Worm (Caenorhabditis elegans) whole organism, L1 larva: ENCODE data around the gene srw-79.
A peak's percentile ranks its signal among the peaks of the same experiment; 100 is the strongest.

Source experiments
- C04F5.9 ChIP-seq: sonication (generic microtip); optimal IDR thresholded peaks from 2 replicates; lab custom pipeline; 2016; ENCODE audit warnings: missing genetic modification characterization, missing compliant biosample characterization
- blmp-1 ChIP-seq: fragments of 150-350 bp; optimal IDR thresholded peaks from 2 replicates; lab custom pipeline; 2014; ENCODE audit warnings: missing biosample characterization, missing genetic modification characterization
- ceh-82 ChIP-seq, 3 experiments: fragments of 150-350 bp in 1 of 3; sonication (generic microtip) in 2 of 3; optimal IDR thresholded peaks; 2 replicates each; lab custom pipeline; 2014 to 2017; ENCODE audit warnings: missing biosample characterization in 3 of 3, missing genetic modification characterization in 3 of 3
- dpl-1 ChIP-seq, 3 experiments: fragments of 150-350 bp in 2 of 3; sonication (generic microtip) in 1 of 3; optimal IDR thresholded peaks; 2 replicates each; lab custom pipeline; 2014 to 2017; ENCODE audit warnings: missing biosample characterization in 3 of 3, missing genetic modification characterization in 3 of 3, missing genetic modification reagents in 3 of 3
- dsc-1 ChIP-seq: sonication (generic microtip); optimal IDR thresholded peaks from 2 replicates; lab custom pipeline; 2016; ENCODE audit warnings: mild to moderate bottlenecking, missing genetic modification characterization, missing compliant biosample characterization
- efl-1 ChIP-seq, 4 experiments: fragments of 150-350 bp; optimal IDR thresholded peaks in 3 of 4; peaks in 1 of 4; 1 replicate in 1 of 4; 2 replicates in 3 of 4; lab custom pipeline; 2014; ENCODE audit warnings: missing biosample characterization in 2 of 4, missing genetic modification characterization in 2 of 4, missing genetic modification reagents in 2 of 4
- egl-27 ChIP-seq, 2 experiments: fragments of 150-350 bp in 1 of 2; sonication (generic microtip); optimal IDR thresholded peaks; 3 replicates each; lab custom pipeline; 2017 to 2018; ENCODE audit warnings: missing biosample characterization in 2 of 2, missing genetic modification characterization in 2 of 2, missing genetic modification reagents in 2 of 2
- elt-3 ChIP-seq, 6 experiments: fragments of 150-350 bp in 1 of 6; sonication (generic microtip); optimal IDR thresholded peaks; 2 replicates each; lab custom pipeline; 2017 to 2018; ENCODE audit warnings: missing biosample characterization in 6 of 6, missing genetic modification characterization in 6 of 6, inconsistent platforms in 1 of 6
- ets-5 ChIP-seq: fragments of 200-800 bp; sonication (Bioruptor generic); IDR thresholded peaks from 2 replicates; pipeline ENCODE4 v1.3.6; 2022; ENCODE audit warnings: missing genetic modification characterization, missing compliant biosample characterization
- fkh-8 ChIP-seq: sonication (generic microtip); optimal IDR thresholded peaks from 2 replicates; lab custom pipeline; 2016; ENCODE audit warnings: mild to moderate bottlenecking, missing genetic modification characterization, missing compliant biosample characterization
- fos-1 ChIP-seq: fragments of 150-350 bp; optimal IDR thresholded peaks from 2 replicates; lab custom pipeline; 2014; ENCODE audit warnings: missing biosample characterization, missing genetic modification characterization
- grh-1 ChIP-seq: fragments of 200-800 bp; sonication (Bioruptor generic); IDR thresholded peaks from 2 replicates; pipeline ENCODE4 v1.3.6; 2022; ENCODE audit warnings: missing genetic modification reagents, missing genetic modification characterization, missing compliant biosample characterization
- hlh-17 ChIP-seq: fragments of 200-800 bp; sonication (Bioruptor generic); optimal IDR thresholded peaks from 2 replicates; lab custom pipeline; 2018; ENCODE audit warnings: missing genetic modification characterization, mild to moderate bottlenecking, missing compliant biosample characterization, moderate library complexity, borderline replicate concordance
- hpl-2 ChIP-seq: fragments of 150-350 bp; optimal IDR thresholded peaks from 2 replicates; lab custom pipeline; 2014; ENCODE audit warnings: missing biosample characterization, missing genetic modification reagents, missing genetic modification characterization
- irx-1 ChIP-seq: sonication (generic microtip); optimal IDR thresholded peaks from 2 replicates; lab custom pipeline; 2016; ENCODE audit warnings: missing genetic modification characterization, missing compliant biosample characterization
- isw-1 ChIP-seq: fragments of 200-800 bp; sonication (Bioruptor generic); IDR thresholded peaks from 2 replicates; pipeline ENCODE4 v1.3.6; 2022; ENCODE audit warnings: missing genetic modification characterization, missing compliant biosample characterization
- jun-1 ChIP-seq: fragments of 150-350 bp; optimal IDR thresholded peaks from 2 replicates; lab custom pipeline; 2014; ENCODE audit warnings: missing biosample characterization, missing genetic modification reagents, missing genetic modification characterization
- lin-13 ChIP-seq: fragments of 150-350 bp; optimal IDR thresholded peaks from 2 replicates; lab custom pipeline; 2014; ENCODE audit warnings: missing biosample characterization, missing genetic modification reagents, missing genetic modification characterization
- lin-14 ChIP-seq: fragments of 200-800 bp; sonication (Bioruptor generic); optimal IDR thresholded peaks from 2 replicates; lab custom pipeline; 2018; ENCODE audit warnings: mild to moderate bottlenecking, missing genetic modification characterization, moderate library complexity, missing compliant biosample characterization
- lin-15B ChIP-seq: fragments of 150-350 bp; sonication (generic microtip); optimal IDR thresholded peaks from 3 replicates; lab custom pipeline; 2014; ENCODE audit warnings: missing biosample characterization, missing genetic modification characterization
- lin-35 ChIP-seq, 2 experiments: fragments of 150-350 bp; optimal IDR thresholded peaks; 2 replicates each; lab custom pipeline; 2014; ENCODE audit warnings: missing biosample characterization in 2 of 2, missing genetic modification characterization in 2 of 2, missing genetic modification reagents in 2 of 2
- lsy-2 ChIP-seq, 2 experiments: fragments of 150-350 bp; optimal IDR thresholded peaks; 2 replicates each; lab custom pipeline; 2014; ENCODE audit warnings: missing biosample characterization in 2 of 2, missing genetic modification characterization in 2 of 2
- mdl-1 ChIP-seq, 2 experiments: fragments of 150-350 bp; optimal IDR thresholded peaks; 2 replicates each; lab custom pipeline; 2014 to 2017; ENCODE audit warnings: missing biosample characterization in 2 of 2, missing genetic modification characterization in 2 of 2, inconsistent platforms in 1 of 2
- mef-2 ChIP-seq: fragments of 150-350 bp; optimal IDR thresholded peaks from 2 replicates; lab custom pipeline; 2014; ENCODE audit warnings: missing biosample characterization, missing genetic modification characterization
- mep-1 ChIP-seq: fragments of 150-350 bp; optimal IDR thresholded peaks from 2 replicates; lab custom pipeline; 2014; ENCODE audit warnings: missing biosample characterization, missing genetic modification characterization
- nhr-12 ChIP-seq: sonication (generic microtip); optimal IDR thresholded peaks from 2 replicates; lab custom pipeline; 2017; ENCODE audit warnings: missing biosample characterization, missing genetic modification characterization
- nhr-19 ChIP-seq: fragments of 200-800 bp; sonication (Bioruptor generic); conservative IDR thresholded peaks from 2 replicates; pipeline ENCODE4 v1.3.6; 2022; ENCODE audit warnings: missing genetic modification characterization, missing compliant biosample characterization
- nhr-20 ChIP-seq: sonication (generic microtip); optimal IDR thresholded peaks from 2 replicates; lab custom pipeline; 2016; ENCODE audit warnings: mild to moderate bottlenecking, missing genetic modification characterization, missing compliant biosample characterization
- nhr-237 ChIP-seq: fragments of 150-350 bp; optimal IDR thresholded peaks from 2 replicates; lab custom pipeline; 2014; ENCODE audit warnings: missing biosample characterization, missing genetic modification characterization
- nhr-47 ChIP-seq: sonication (generic microtip); optimal IDR thresholded peaks from 2 replicates; lab custom pipeline; 2016; ENCODE audit warnings: mild to moderate bottlenecking, missing genetic modification characterization, moderate library complexity, missing compliant biosample characterization
- nhr-71 ChIP-seq: sonication (generic microtip); optimal IDR thresholded peaks from 2 replicates; lab custom pipeline; 2016; ENCODE audit warnings: mild to moderate bottlenecking, missing genetic modification characterization, moderate library complexity, missing compliant biosample characterization
- nhr-84 ChIP-seq: sonication (generic microtip); optimal IDR thresholded peaks from 2 replicates; lab custom pipeline; 2017; ENCODE audit warnings: missing biosample characterization, missing genetic modification characterization
- nhr-85 ChIP-seq: sonication (generic microtip); peaks from one replicate; lab custom pipeline; 2016; ENCODE audit warnings: missing genetic modification characterization, inconsistent platforms, missing compliant biosample characterization
- nhr-90 ChIP-seq: sonication (generic microtip); optimal IDR thresholded peaks from 2 replicates; lab custom pipeline; 2016; ENCODE audit warnings: mild to moderate bottlenecking, missing genetic modification characterization, missing compliant biosample characterization; ENCODE audit not compliant: poor library complexity
- pag-3 ChIP-seq: sonication (generic microtip); optimal IDR thresholded peaks from 2 replicates; lab custom pipeline; 2017; ENCODE audit warnings: missing genetic modification characterization, mild to moderate bottlenecking, missing compliant biosample characterization, antibody characterized with exemption, borderline replicate concordance; ENCODE audit not compliant: insufficient read depth
- rnt-1 ChIP-seq: sonication (generic microtip); optimal IDR thresholded peaks from 2 replicates; lab custom pipeline; 2016; ENCODE audit warnings: mild to moderate bottlenecking, missing genetic modification characterization, moderate library complexity, missing compliant biosample characterization
- skn-1 ChIP-seq: fragments of 150-350 bp; optimal IDR thresholded peaks from 2 replicates; lab custom pipeline; 2014; ENCODE audit warnings: missing biosample characterization, missing genetic modification characterization
- snpc-4 ChIP-seq: fragments of 150-350 bp; optimal IDR thresholded peaks from 2 replicates; lab custom pipeline; 2014; ENCODE audit warnings: missing biosample characterization, missing genetic modification characterization
- snu-23 ChIP-seq: sonication (generic microtip); optimal IDR thresholded peaks from 2 replicates; lab custom pipeline; 2016; ENCODE audit warnings: missing genetic modification characterization, missing compliant biosample characterization
- sptf-1 ChIP-seq: fragments of 150-350 bp; optimal IDR thresholded peaks from 2 replicates; lab custom pipeline; 2014; ENCODE audit warnings: missing biosample characterization, missing genetic modification characterization
- swsn-7 ChIP-seq: sonication (generic microtip); optimal IDR thresholded peaks from 2 replicates; lab custom pipeline; 2016; ENCODE audit warnings: missing genetic modification characterization, missing compliant biosample characterization
- tbx-2 ChIP-seq: sonication (generic microtip); optimal IDR thresholded peaks from 2 replicates; lab custom pipeline; 2016; ENCODE audit warnings: missing genetic modification characterization, missing compliant biosample characterization
- unc-30 ChIP-seq: sonication (generic microtip); optimal IDR thresholded peaks from 2 replicates; lab custom pipeline; 2017; ENCODE audit warnings: missing biosample characterization, missing genetic modification characterization
- unc-86 ChIP-seq: sonication (generic microtip); optimal IDR thresholded peaks from 2 replicates; lab custom pipeline; 2016; ENCODE audit warnings: missing genetic modification characterization, missing compliant biosample characterization
- unc-98 ChIP-seq: fragments of 200-800 bp; sonication (Bioruptor generic); IDR thresholded peaks from 2 replicates; pipeline ENCODE4 v1.3.6; 2022; ENCODE audit warnings: missing genetic modification characterization, missing compliant biosample characterization
- vab-15 ChIP-seq: sonication (generic microtip); optimal IDR thresholded peaks from 2 replicates; lab custom pipeline; 2017; ENCODE audit warnings: missing genotype, mild to moderate bottlenecking, missing genetic modification characterization, missing compliant biosample characterization
- ztf-4 ChIP-seq: fragments of 150-350 bp; optimal IDR thresholded peaks from 2 replicates; lab custom pipeline; 2014; ENCODE audit warnings: missing biosample characterization, missing genetic modification characterization

srw-79 gene

ce11 chrII:2987122-2987556 lies 40.6 kb downstream of the srw-79 start:
- TF ChIP-seq snpc-4 (tag; lab: Kevin White, UChicago) = peak; percentile 2
- TF ChIP-seq ztf-4 (tag; lab: Kevin White, UChicago) = no peak

- TF ChIP-seq tbx-2 (tag; lab: Kevin White, UChicago) (peak; percentile 52), sptf-1 (tag; lab: Kevin White, UChicago) (no peak), unc-98 (GFP tag; lab: Robert Waterston, UW) (0 out of 2 replicates have a peak, but pooled peaks have one; percentile 17), mef-2 (no peak), lsy-2 (tag; optimal IDR thresholded peaks at IDR 0.05; lab: Kevin White, UChicago) (peak; percentile 31 to 56), blmp-1 (tag; lab: Kevin White, UChicago) (no peak), nhr-47 (tag; lab: Kevin White, UChicago) (peak; percentile 59), snu-23 (GFP tag; lab: Kevin White, UChicago) (peak; percentile 58), skn-1 (peak; percentile 24), lin-15B (tag; lab: Kevin White, UChicago) (no peak), elt-3 (tag; optimal IDR thresholded peaks at IDR 0.05; lab: Kevin White, UChicago) (no peak), nhr-90 (tag; lab: Kevin White, UChicago) (peak; percentile 2), lin-13 (GFP tag; lab: Kevin White, UChicago) (peak; percentile 28), ztf-4 (tag; lab: Kevin White, UChicago) (no peak), irx-1 (tag; lab: Kevin White, UChicago) (peak; percentile 28), jun-1 (peak; percentile 9), hpl-2 (GFP tag; lab: Kevin White, UChicago) (no peak), lin-35 (GFP tag; optimal IDR thresholded peaks at IDR 0.05; lab: Kevin White, UChicago) (peak; percentile 27 to 59), efl-1 (optimal IDR thresholded peaks at IDR 0.05; lab: Kevin White, UChicago) (peak; percentile 61 to 64), efl-1 (GFP tag; optimal IDR thresholded peaks at IDR 0.05 in 1 of 2; lab: Kevin White, UChicago) (peak; percentile 30 to 44), grh-1 (GFP tag; lab: Robert Waterston, UW) (0 out of 2 replicates have a peak, but pooled peaks have one; percentile 22), fkh-8 (peak; percentile 11), nhr-84 (no peak), nhr-12 (tag; lab: Kevin White, UChicago) (no peak), C04F5.9 (tag; lab: Kevin White, UChicago) (peak; percentile 7), lin-14 (GFP tag; lab: Kevin White, UChicago) (peak; percentile 83), nhr-20 (peak; percentile 38), rnt-1 (tag; lab: Kevin White, UChicago) (peak; percentile 78), dsc-1 (tag; lab: Kevin White, UChicago) (peak; percentile 12), dpl-1 (GFP tag; optimal IDR thresholded peaks at IDR 0.05; lab: Kevin White, UChicago) (peak in 2 of 3 experiments; percentile 20 to 31), nhr-71 (peak; percentile 71), pag-3 (tag; lab: Kevin White, UChicago) (no peak), unc-30 (no peak), unc-86 (tag; lab: Kevin White, UChicago) (peak; percentile 15), mep-1 (peak; percentile 6), nhr-19 (peak; percentile 38; the same call in 1 of the 2 replicates), egl-27 (tag; optimal IDR thresholded peaks at IDR 0.05; lab: Kevin White, UChicago) (no peak), nhr-85 (tag; lab: Kevin White, UChicago) (peak; percentile 74), ets-5 (GFP tag; lab: Robert Waterston, UW) (no peak), swsn-7 (tag; lab: Kevin White, UChicago) (peak; percentile 59), isw-1 (GFP tag; lab: Robert Waterston, UW) (peak; percentile 13; the same call in 1 of the 2 replicates), hlh-17 (GFP tag; lab: Kevin White, UChicago) (no peak), mdl-1 (tag; optimal IDR thresholded peaks at IDR 0.05; lab: Kevin White, UChicago) (peak in 1 of 2 experiments; percentile 14), ceh-82 (tag; optimal IDR thresholded peaks at IDR 0.05; lab: Kevin White, UChicago) (peak in 1 of 3 experiments; percentile 35), nhr-237 (tag; lab: Kevin White, UChicago) (no peak), fos-1 (tag; lab: Kevin White, UChicago) (no peak), vab-15 (tag; lab: Kevin White, UChicago) (peak; percentile 6)
Observed at ce11 chrII:2987854-2988350, 41.4 kb downstream of the srw-79 start, which contains the start of gene lido-7. TSS of gene lido-7 (plus strand) at chrII:2988300.
